Worm (Caenorhabditis elegans) whole organism, L4 larva: ENCODE measurements around the gene T20B3.14.

Experiments used
- T20F7.1 ChIP-seq: fragments of 200-800 bp; sonication (Bioruptor generic); optimal IDR thresholded peaks from 2 replicates; lab custom pipeline; 2018; ENCODE audit warnings: mild to moderate bottlenecking, missing genetic modification characterization, missing compliant biosample characterization
- php-3 ChIP-seq: fragments of 200-800 bp; sonication (Bioruptor generic); IDR thresholded peaks from 2 replicates; pipeline ENCODE4 v1.3.6; 2022; ENCODE audit warnings: missing genetic modification reagents, missing genetic modification characterization, missing compliant biosample characterization

- TF ChIP-seq php-3 (GFP tag; lab: Robert Waterston, UW) (no peak), T20F7.1 (GFP tag; lab: Kevin White, UChicago) (no peak)
Measured at ce11 chrV:16869740-16870139, 48.6 kb upstream of the T20B3.14 start, which contains the start of gene clec-33.
